Worm (Caenorhabditis elegans): ENCODE data around the gene pros-1.

DNA sequence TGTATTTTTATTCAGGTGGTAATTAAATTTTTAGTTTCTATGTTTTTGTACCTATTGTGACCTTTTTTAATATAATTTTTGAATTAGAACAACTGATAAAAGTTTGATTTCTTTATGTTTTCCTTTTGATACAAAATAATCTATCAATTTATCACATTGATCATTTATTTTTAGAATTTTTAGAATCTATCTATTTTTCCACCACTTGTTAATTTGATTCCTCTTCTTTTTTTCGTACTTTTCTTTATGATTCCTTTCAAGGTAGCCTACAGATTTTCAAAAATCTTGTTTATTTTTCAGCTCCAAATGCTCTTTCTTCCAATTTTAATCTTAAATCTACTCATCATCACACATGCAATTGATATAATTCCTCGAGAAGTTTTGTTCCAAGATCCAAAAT is 29.1 kb upstream of the pros-1 start, which contains the start of gene dpf-6:
- no peak for TF ChIP-seq him-1 (tag; optimal IDR thresholded peaks at IDR 0.05)
- TF ChIP-seq dao-5 (tag; optimal IDR thresholded peaks at IDR 0.05): no peak
